Worm (Caenorhabditis elegans) whole organism, young adult: ENCODE measurements around the gene pud-4.

Source experiments
- F49E8.2 ChIP-seq: sonication (generic microtip); optimal IDR thresholded peaks from 3 replicates; lab custom pipeline; 2017; ENCODE audit warnings: missing genetic modification characterization, mild to moderate bottlenecking, missing compliant biosample characterization, antibody characterized with exemption, moderate library complexity; ENCODE audit not compliant: insufficient read depth
- F52B5.7 ChIP-seq: sonication (generic microtip); optimal IDR thresholded peaks from 2 replicates; lab custom pipeline; 2016; ENCODE audit warnings: mild to moderate bottlenecking, missing genetic modification characterization, missing compliant biosample characterization
- Y53G8AR.9 ChIP-seq: fragments of 200-800 bp; sonication (Bioruptor generic); conservative IDR thresholded peaks from 2 replicates; pipeline ENCODE4 v1.3.6; 2022; ENCODE audit warnings: missing genetic modification reagents, missing genetic modification characterization, missing compliant biosample characterization
- athp-1 ChIP-seq: sonication (generic microtip); optimal IDR thresholded peaks from 2 replicates; lab custom pipeline; 2017; ENCODE audit warnings: mild to moderate bottlenecking, missing genetic modification characterization, missing compliant biosample characterization
- attf-3 ChIP-seq: fragments of 200-800 bp; sonication (Bioruptor generic); conservative IDR thresholded peaks from 2 replicates; pipeline ENCODE4 v1.3.6; 2022; ENCODE audit warnings: missing genetic modification reagents, missing genetic modification characterization, missing compliant biosample characterization
- chd-7 ChIP-seq: sonication (generic microtip); optimal IDR thresholded peaks from 2 replicates; lab custom pipeline; 2016; ENCODE audit warnings: mild to moderate bottlenecking, missing genetic modification characterization, moderate library complexity, missing compliant biosample characterization
- dpff-1 ChIP-seq: sonication (generic microtip); optimal IDR thresholded peaks from 2 replicates; lab custom pipeline; 2017; ENCODE audit warnings: mild to moderate bottlenecking, missing genetic modification characterization, missing compliant biosample characterization
- lin-35 ChIP-seq, 3 experiments: fragments of 150-350 bp in 2 of 3; sonication (generic microtip) in 1 of 3; optimal IDR thresholded peaks; 2 replicates each; lab custom pipeline; 2014 to 2018; ENCODE audit warnings: missing biosample characterization in 3 of 3, missing genetic modification characterization in 3 of 3, missing genetic modification reagents in 3 of 3
- lsy-27 ChIP-seq: sonication (generic microtip); optimal IDR thresholded peaks from 2 replicates; lab custom pipeline; 2017; ENCODE audit warnings: missing genetic modification characterization, mild to moderate bottlenecking, missing compliant biosample characterization, antibody characterized with exemption, missing genotype, borderline replicate concordance; ENCODE audit not compliant: insufficient read depth
- unc-130 ChIP-seq: sonication (generic microtip); optimal IDR thresholded peaks from 2 replicates; lab custom pipeline; 2016; ENCODE audit warnings: missing genetic modification reagents, missing genetic modification characterization, missing compliant biosample characterization
- unc-62 ChIP-seq: fragments of 150-350 bp; optimal IDR thresholded peaks from 2 replicates; lab custom pipeline; 2014; ENCODE audit warnings: missing biosample characterization, missing genetic modification reagents, missing genetic modification characterization

DNA sequence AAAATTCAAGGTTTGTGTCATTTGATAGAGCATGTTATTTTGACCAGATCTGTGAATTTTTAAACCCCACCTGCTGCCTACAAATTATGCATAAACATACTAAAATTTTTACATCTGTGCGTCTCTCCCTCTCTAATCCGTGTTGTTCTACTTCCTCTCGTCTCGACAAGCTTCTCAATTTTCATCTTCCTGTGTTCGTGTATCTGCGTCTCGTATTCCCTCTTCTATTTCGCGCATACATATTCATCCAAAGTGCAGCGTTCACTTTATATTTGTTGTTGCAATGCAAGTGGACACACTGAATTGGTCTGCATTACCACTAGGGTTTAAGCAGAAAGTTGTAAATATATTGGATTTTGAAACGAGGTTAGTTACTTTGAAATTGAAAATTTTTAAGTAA is 47.9 kb upstream of the pud-4 start, which contains the start of gene fbxa-137:
- TF ChIP-seq athp-1 (tag; lab: Kevin White, UChicago) (no peak), unc-62 (GFP tag; lab: Kevin White, UChicago) (no peak), lsy-27 (tag; lab: Kevin White, UChicago) (no peak), Y53G8AR.9 (no peak), F49E8.2 (tag; lab: Kevin White, UChicago) (no peak), attf-3 (no peak), unc-130 (no peak), lin-35 (GFP tag; optimal IDR thresholded peaks at IDR 0.05; lab: Kevin White, UChicago) (no peak), chd-7 (no peak), F52B5.7 (tag; lab: Kevin White, UChicago) (no peak), dpff-1 (tag; lab: Kevin White, UChicago) (no peak)
